Worm (Caenorhabditis elegans) whole organism, L4/young adult: Measurements from ENCODE around the gene fut-5.

Experiments
- dao-5 ChIP-seq: sonication (generic microtip); optimal IDR thresholded peaks from 2 replicates; lab custom pipeline; 2016; ENCODE audit warnings: missing genotype, missing genetic modification characterization, moderate library complexity, missing compliant biosample characterization
- him-1 ChIP-seq: sonication (generic microtip); optimal IDR thresholded peaks from 2 replicates; lab custom pipeline; 2016; ENCODE audit warnings: missing genotype, missing genetic modification reagents, missing genetic modification characterization, missing compliant biosample characterization

- TF ChIP-seq dao-5 (no peak), him-1 (tag; lab: Kevin White, UChicago) (no peak)
These were observed 5.8 kb upstream of the fut-5 start for ce11 chrII:4673242-4673641.
